Worm (Caenorhabditis elegans) whole organism, late embryonic: ENCODE data around the gene F55G1.1.

Experiments
- F13H6.1 ChIP-seq: sonication (generic microtip); optimal IDR thresholded peaks from 2 replicates; lab custom pipeline; 2016; ENCODE audit warnings: missing genetic modification characterization, missing compliant biosample characterization
- K02D7.2 ChIP-seq: sonication (generic microtip); optimal IDR thresholded peaks from 2 replicates; lab custom pipeline; 2017; ENCODE audit warnings: mild to moderate bottlenecking, missing genetic modification characterization, missing compliant biosample characterization
- K09A11.1 ChIP-seq: sonication (generic microtip); optimal IDR thresholded peaks from 2 replicates; lab custom pipeline; 2017; ENCODE audit warnings: antibody characterized with exemption, mild to moderate bottlenecking, missing genetic modification characterization, missing compliant biosample characterization; ENCODE audit not compliant: insufficient read depth
- T23F11.4 ChIP-seq: fragments of 200-800 bp; sonication (Bioruptor generic); optimal IDR thresholded peaks from 2 replicates; lab custom pipeline; 2018; ENCODE audit warnings: mild to moderate bottlenecking, missing genetic modification characterization, missing compliant biosample characterization
- ahr-1 ChIP-seq: sonication (generic microtip); optimal IDR thresholded peaks from 2 replicates; lab custom pipeline; 2016; ENCODE audit warnings: missing genetic modification characterization, missing compliant biosample characterization
- ama-1 ChIP-seq: fragments of 150-350 bp; optimal IDR thresholded peaks from 2 replicates; lab custom pipeline; 2014
- ceh-14 ChIP-seq: sonication (generic microtip); optimal IDR thresholded peaks from 2 replicates; lab custom pipeline; 2016; ENCODE audit warnings: missing genotype, missing genetic modification characterization, missing compliant biosample characterization
- ceh-18 ChIP-seq: sonication (generic microtip); optimal IDR thresholded peaks from 2 replicates; lab custom pipeline; 2016; ENCODE audit warnings: missing genetic modification characterization, missing compliant biosample characterization
- ceh-19 ChIP-seq: fragments of 200-800 bp; sonication (Bioruptor generic); optimal IDR thresholded peaks from 2 replicates; lab custom pipeline; 2018; ENCODE audit warnings: mild to moderate bottlenecking, missing genetic modification characterization, missing compliant biosample characterization
- ceh-2 ChIP-seq: sonication (generic microtip); optimal IDR thresholded peaks from 2 replicates; lab custom pipeline; 2016; ENCODE audit warnings: missing genotype, missing genetic modification characterization, missing compliant biosample characterization
- ceh-30 ChIP-seq: fragments of 150-350 bp; optimal IDR thresholded peaks from 2 replicates; lab custom pipeline; 2014; ENCODE audit warnings: missing biosample characterization, missing genetic modification characterization
- ceh-45 ChIP-seq: fragments of 200-800 bp; sonication (Bioruptor generic); IDR thresholded peaks from 2 replicates; pipeline ENCODE4 v1.3.6; 2022; ENCODE audit warnings: missing genetic modification reagents, missing genetic modification characterization, missing compliant biosample characterization
- ceh-48 ChIP-seq: sonication (generic microtip); optimal IDR thresholded peaks from 2 replicates; lab custom pipeline; 2016; ENCODE audit warnings: missing genetic modification characterization, inconsistent platforms, missing compliant biosample characterization
- ceh-6 ChIP-seq: fragments of 200-800 bp; sonication (Bioruptor generic); optimal IDR thresholded peaks from 2 replicates; lab custom pipeline; 2018; ENCODE audit warnings: mild to moderate bottlenecking, missing genetic modification characterization, missing compliant biosample characterization
- dmd-4 ChIP-seq: sonication (generic microtip); optimal IDR thresholded peaks from 2 replicates; lab custom pipeline; 2016; ENCODE audit warnings: borderline replicate concordance, missing genetic modification characterization, missing compliant biosample characterization
- dve-1 ChIP-seq: sonication (generic microtip); optimal IDR thresholded peaks from 2 replicates; lab custom pipeline; 2017; ENCODE audit warnings: antibody characterized with exemption, mild to moderate bottlenecking, missing genetic modification characterization, missing compliant biosample characterization
- elt-4 ChIP-seq: sonication (generic microtip); optimal IDR thresholded peaks from 2 replicates; lab custom pipeline; 2016; ENCODE audit warnings: missing genetic modification characterization, missing compliant biosample characterization
- eyg-1 ChIP-seq: sonication (generic microtip); optimal IDR thresholded peaks from 2 replicates; lab custom pipeline; 2016; ENCODE audit warnings: missing genotype, missing genetic modification characterization, missing compliant biosample characterization
- fax-1 ChIP-seq: sonication (generic microtip); optimal IDR thresholded peaks from 2 replicates; lab custom pipeline; 2016; ENCODE audit warnings: missing genotype, missing genetic modification characterization, missing compliant biosample characterization
- fkh-10 ChIP-seq: fragments of 150-350 bp; optimal IDR thresholded peaks from 2 replicates; lab custom pipeline; 2014; ENCODE audit warnings: missing biosample characterization, missing genetic modification reagents, missing genetic modification characterization
- gmeb-2 ChIP-seq: sonication (generic microtip); optimal IDR thresholded peaks from 2 replicates; lab custom pipeline; 2016; ENCODE audit warnings: missing genetic modification characterization, inconsistent platforms, missing compliant biosample characterization
- hlh-30 ChIP-seq: sonication (generic microtip); optimal IDR thresholded peaks from 2 replicates; lab custom pipeline; 2017; ENCODE audit warnings: antibody characterized with exemption, missing genetic modification characterization, missing compliant biosample characterization; ENCODE audit not compliant: insufficient read depth
- lin-11 ChIP-seq: fragments of 200-800 bp; sonication (Bioruptor generic); optimal IDR thresholded peaks from 2 replicates; lab custom pipeline; 2018; ENCODE audit warnings: mild to moderate bottlenecking, missing genetic modification characterization, missing compliant biosample characterization
- madf-2 ChIP-seq: sonication (generic microtip); optimal IDR thresholded peaks from 2 replicates; lab custom pipeline; 2017; ENCODE audit warnings: missing genetic modification characterization, missing compliant biosample characterization
- npax-4 ChIP-seq: sonication (generic microtip); optimal IDR thresholded peaks from 2 replicates; lab custom pipeline; 2016; ENCODE audit warnings: missing genetic modification characterization, missing compliant biosample characterization
- odd-2 ChIP-seq: sonication (generic microtip); optimal IDR thresholded peaks from 2 replicates; lab custom pipeline; 2017; ENCODE audit warnings: antibody characterized with exemption, mild to moderate bottlenecking, missing genetic modification characterization, missing compliant biosample characterization
- pag-3 ChIP-seq: sonication (generic microtip); optimal IDR thresholded peaks from 2 replicates; lab custom pipeline; 2016; ENCODE audit warnings: missing compliant biosample characterization, missing genetic modification characterization, borderline replicate concordance
- pat-9 ChIP-seq: fragments of 200-800 bp; sonication (Bioruptor generic); optimal IDR thresholded peaks from 2 replicates; lab custom pipeline; 2018; ENCODE audit warnings: mild to moderate bottlenecking, missing genetic modification characterization, moderate library complexity, missing compliant biosample characterization
- pax-1 ChIP-seq: fragments of 150-350 bp; optimal IDR thresholded peaks from 2 replicates; lab custom pipeline; 2014; ENCODE audit warnings: missing biosample characterization, missing genetic modification characterization
- pros-1 ChIP-seq: fragments of 150-350 bp; optimal IDR thresholded peaks from 2 replicates; lab custom pipeline; 2014; ENCODE audit warnings: missing biosample characterization, missing genetic modification reagents, missing genetic modification characterization
- ref-2 ChIP-seq: sonication (generic microtip); optimal IDR thresholded peaks from 2 replicates; lab custom pipeline; 2016; ENCODE audit warnings: missing genetic modification characterization, missing compliant biosample characterization
- rnt-1 ChIP-seq: sonication (generic microtip); optimal IDR thresholded peaks from 2 replicates; lab custom pipeline; 2016; ENCODE audit warnings: missing genetic modification characterization, missing compliant biosample characterization
- syd-9 ChIP-seq: sonication (generic microtip); optimal IDR thresholded peaks from 2 replicates; lab custom pipeline; 2016; ENCODE audit warnings: mild to moderate bottlenecking, missing genetic modification characterization, moderate library complexity, missing compliant biosample characterization
- tbx-2 ChIP-seq: sonication (generic microtip); optimal IDR thresholded peaks from 2 replicates; lab custom pipeline; 2016; ENCODE audit warnings: missing genetic modification characterization, missing compliant biosample characterization
- tbx-7 ChIP-seq: sonication (generic microtip); optimal IDR thresholded peaks from 2 replicates; lab custom pipeline; 2016; ENCODE audit warnings: missing genotype, missing genetic modification characterization, missing compliant biosample characterization
- unc-42 ChIP-seq: sonication (generic microtip); optimal IDR thresholded peaks from 2 replicates; lab custom pipeline; 2016; ENCODE audit warnings: missing genotype, missing genetic modification characterization, missing compliant biosample characterization
- unc-55 ChIP-seq: sonication (generic microtip); optimal IDR thresholded peaks from 2 replicates; lab custom pipeline; 2017; ENCODE audit warnings: missing biosample characterization, missing genetic modification reagents, missing genetic modification characterization
- unc-86 ChIP-seq: sonication (generic microtip); optimal IDR thresholded peaks from 2 replicates; lab custom pipeline; 2016; ENCODE audit warnings: missing genetic modification characterization, missing compliant biosample characterization
- zip-5 ChIP-seq: sonication (generic microtip); optimal IDR thresholded peaks from 2 replicates; lab custom pipeline; 2016; ENCODE audit warnings: missing genetic modification characterization, missing compliant biosample characterization

F55G1.1 gene

DNA sequence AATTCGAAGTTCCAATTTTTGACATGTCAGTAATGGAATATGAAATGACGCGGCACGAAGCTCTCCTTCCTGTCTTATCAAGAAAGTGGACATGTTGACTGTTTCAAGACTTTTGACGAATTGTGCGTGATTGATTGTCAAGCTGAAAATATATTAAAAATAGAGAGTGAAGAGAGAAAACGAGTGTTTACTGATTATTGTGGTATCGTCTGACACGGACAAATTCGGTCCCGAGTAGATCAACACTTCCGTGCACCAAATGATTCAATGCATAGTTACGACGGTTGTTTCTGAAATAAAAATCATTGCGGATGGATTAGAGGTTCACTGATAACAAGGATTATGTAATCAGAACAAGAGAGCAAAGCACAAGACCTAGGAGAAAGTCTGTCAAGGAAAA, 24.4 kb upstream of the F55G1.1 start:
- no peak for TF ChIP-seq npax-4 (tag; lab: Kevin White, UChicago)
- no peak for TF ChIP-seq unc-42 (tag; lab: Kevin White, UChicago)
- TF ChIP-seq ceh-48 (tag; lab: Kevin White, UChicago): no peak
- TF ChIP-seq K09A11.1: no peak
- no peak for TF ChIP-seq hlh-30 (tag; lab: Kevin White, UChicago)
- no peak for TF ChIP-seq fkh-10 (GFP tag; lab: Kevin White, UChicago)
- no peak for TF ChIP-seq zip-5
- TF ChIP-seq dve-1: no peak
- TF ChIP-seq pax-1 (tag; lab: Kevin White, UChicago): no peak
- no peak for TF ChIP-seq pag-3 (tag; lab: Kevin White, UChicago)
- no peak for TF ChIP-seq ceh-6 (GFP tag; lab: Kevin White, UChicago)
- no peak for TF ChIP-seq ama-1 (lab: Kevin White, UChicago)
- no peak for TF ChIP-seq unc-55 (GFP tag; lab: Kevin White, UChicago)
- TF ChIP-seq madf-2 (tag; lab: Kevin White, UChicago): no peak
- TF ChIP-seq T23F11.4 (GFP tag; lab: Kevin White, UChicago): no peak
- TF ChIP-seq pat-9 (tag; lab: Kevin White, UChicago): no peak
- TF ChIP-seq tbx-2: no peak
- no peak for TF ChIP-seq ceh-30
- TF ChIP-seq ceh-2 (tag; lab: Kevin White, UChicago): no peak

DNA sequence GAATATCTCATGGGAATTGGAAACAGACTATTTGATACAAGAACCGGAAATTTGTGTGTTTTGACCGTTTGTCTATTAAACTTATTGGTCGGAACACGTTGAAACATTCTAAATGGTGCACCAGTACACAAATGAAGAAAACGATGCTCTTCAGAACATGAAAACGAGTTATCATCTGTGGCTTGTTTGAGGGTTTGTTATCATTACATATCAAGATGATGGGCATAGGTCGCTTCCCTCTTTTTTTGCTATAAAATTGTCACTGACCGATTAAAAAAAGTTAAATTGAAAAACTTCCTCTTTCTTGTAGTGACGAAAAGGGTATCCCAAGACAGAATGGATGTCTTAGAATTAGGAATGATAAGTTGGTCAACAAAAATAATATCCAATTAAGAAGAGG, 22.9 kb upstream of the F55G1.1 start:
- TF ChIP-seq ceh-18 (no peak), K09A11.1 (no peak), pag-3 (tag; lab: Kevin White, UChicago) (no peak), eyg-1 (tag; lab: Kevin White, UChicago) (no peak), lin-11 (no peak), rnt-1 (no peak), ceh-6 (GFP tag; lab: Kevin White, UChicago) (no peak), K02D7.2 (no peak), ceh-45 (GFP tag; lab: Robert Waterston, UW) (no peak), madf-2 (tag; lab: Kevin White, UChicago) (no peak), pros-1 (tag; lab: Kevin White, UChicago) (no peak)

DNA sequence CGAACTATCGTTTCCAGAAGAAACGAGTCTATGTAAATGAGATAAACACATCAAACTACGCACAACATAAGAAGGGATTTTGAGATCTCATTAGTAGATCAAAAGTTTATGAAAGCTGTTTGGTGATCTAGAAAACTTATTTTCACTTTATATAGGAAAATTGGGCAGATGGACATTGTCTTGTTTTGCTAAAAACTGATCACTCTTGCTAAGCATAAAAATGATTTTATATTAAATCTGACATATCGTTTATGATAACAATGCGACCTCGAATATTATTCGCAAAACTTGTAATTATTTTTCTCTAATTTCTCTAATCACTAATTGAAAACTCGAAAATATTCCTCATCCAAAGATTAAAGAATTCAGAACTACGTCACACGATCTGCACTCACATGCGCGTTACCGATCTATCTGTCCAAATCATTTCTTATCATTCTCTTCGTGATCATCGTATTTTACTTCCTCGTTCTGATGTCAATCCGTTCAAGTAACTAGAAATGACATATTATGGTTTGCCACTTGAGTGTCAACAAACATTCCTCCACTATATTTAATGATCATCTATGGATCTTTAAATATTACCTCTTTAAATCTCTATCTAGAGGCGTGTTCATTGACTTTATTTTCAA, 21.7 kb upstream of the F55G1.1 start, which contains the start of gene F55G1.7:
TSS of gene F55G1.7 (minus strand) at position 51 of the 632 bp plus-strand sequence.
- no peak for TF ChIP-seq elt-4 (tag; lab: Kevin White, UChicago)
- TF ChIP-seq dmd-4 (tag; lab: Kevin White, UChicago): no peak
- no peak for TF ChIP-seq ceh-14 (tag; lab: Kevin White, UChicago)
- no peak for TF ChIP-seq ref-2
- no peak for TF ChIP-seq npax-4 (tag; lab: Kevin White, UChicago)
- no peak for TF ChIP-seq tbx-7 (tag; lab: Kevin White, UChicago)
- no peak for TF ChIP-seq ahr-1 (tag; lab: Kevin White, UChicago)
- no peak for TF ChIP-seq ama-1 (lab: Kevin White, UChicago)
- TF ChIP-seq unc-86 (tag; lab: Kevin White, UChicago): no peak
- TF ChIP-seq F13H6.1 (tag; lab: Kevin White, UChicago): no peak
- no peak for TF ChIP-seq dve-1
- TF ChIP-seq pat-9 (tag; lab: Kevin White, UChicago): no peak
- no peak for TF ChIP-seq fkh-10 (GFP tag; lab: Kevin White, UChicago)
- TF ChIP-seq tbx-2: no peak
- no peak for TF ChIP-seq ceh-2 (tag; lab: Kevin White, UChicago)
- no peak for TF ChIP-seq gmeb-2 (tag; lab: Kevin White, UChicago)
- TF ChIP-seq syd-9: no peak
- no peak for TF ChIP-seq ceh-19 (GFP tag; lab: Kevin White, UChicago)
- TF ChIP-seq odd-2 (tag; lab: Kevin White, UChicago): no peak
- TF ChIP-seq fax-1 (tag; lab: Kevin White, UChicago): no peak
